Fruit fly (Drosophila melanogaster) whole organism, prepupa: ENCODE data around the gene nocte.
A peak's percentile ranks its signal among the peaks of the same experiment; 100 is the strongest.

Source experiments
- CG10631 ChIP-seq: fragments of 200-800 bp; sonication (Bioruptor generic); optimal IDR thresholded peaks from 2 replicates; lab custom pipeline; 2016; ENCODE audit warnings: missing biosample characterization, missing genetic modification characterization
- CG10669 ChIP-seq: fragments of 200-800 bp; sonication (Bioruptor generic); optimal IDR thresholded peaks from 3 replicates; lab custom pipeline; 2018; ENCODE audit warnings: missing biosample characterization, mild to moderate bottlenecking, missing genetic modification characterization, moderate library complexity
- CG11294 ChIP-seq: fragments of 200-800 bp; sonication (Bioruptor generic); IDR thresholded peaks from 2 replicates; pipeline ENCODE4 v1.3.6; 2022; ENCODE audit warnings: missing biosample characterization, missing genetic modification characterization
- CG11762 ChIP-seq: fragments of 200-800 bp; sonication (Bioruptor generic); optimal IDR thresholded peaks from 3 replicates; lab custom pipeline; 2016; ENCODE audit warnings: missing biosample characterization, missing genetic modification characterization; ENCODE audit not compliant: insufficient read depth
- CG11902 ChIP-seq: fragments of 200-800 bp; sonication (Bioruptor generic); optimal IDR thresholded peaks from 3 replicates; lab custom pipeline; 2016; ENCODE audit warnings: missing biosample characterization, missing genetic modification characterization
- CG15336 ChIP-seq: fragments of 200-800 bp; sonication (Bioruptor generic); IDR thresholded peaks from 2 replicates; pipeline ENCODE4 v1.3.6; 2022; ENCODE audit warnings: missing biosample characterization, missing genetic modification characterization
- CG1621 ChIP-seq: fragments of 200-800 bp; sonication (Bioruptor generic); optimal IDR thresholded peaks from 3 replicates; lab custom pipeline; 2018; ENCODE audit warnings: missing biosample characterization, mild to moderate bottlenecking, missing genetic modification characterization
- CG3032 ChIP-seq: fragments of 200-800 bp; optimal IDR thresholded peaks from 2 replicates; lab custom pipeline; 2019; ENCODE audit warnings: missing biosample characterization, mild to moderate bottlenecking, missing genetic modification characterization, moderate library complexity
- CG31627 ChIP-seq: fragments of 200-800 bp; sonication (Bioruptor generic); optimal IDR thresholded peaks from 3 replicates; lab custom pipeline; 2016; ENCODE audit warnings: missing biosample characterization, missing genetic modification characterization
- CG32006 ChIP-seq: fragments of 200-800 bp; sonication (Bioruptor generic); optimal IDR thresholded peaks from 3 replicates; lab custom pipeline; 2017; ENCODE audit warnings: missing biosample characterization, mild to moderate bottlenecking, missing genetic modification characterization
- CG3919 ChIP-seq: fragments of 200-800 bp; sonication (Bioruptor generic); optimal IDR thresholded peaks from 3 replicates; lab custom pipeline; 2016; ENCODE audit warnings: missing biosample characterization, missing genetic modification characterization
- CG4318 ChIP-seq: fragments of 200-800 bp; sonication (Bioruptor generic); optimal IDR thresholded peaks from 3 replicates; lab custom pipeline; 2017; ENCODE audit warnings: missing biosample characterization, mild to moderate bottlenecking, missing genetic modification characterization
- CG6163 ChIP-seq: fragments of 200-800 bp; sonication (Bioruptor generic); IDR thresholded peaks from 3 replicates; pipeline ENCODE4 v1.3.6; 2022; ENCODE audit warnings: missing biosample characterization, missing genetic modification characterization
- CG6276 ChIP-seq: fragments of 200-800 bp; sonication (Bioruptor generic); optimal IDR thresholded peaks from 2 replicates; lab custom pipeline; 2017; ENCODE audit warnings: missing biosample characterization, mild to moderate bottlenecking, missing genetic modification characterization
- CG6808 ChIP-seq: fragments of 200-800 bp; sonication (Bioruptor generic); optimal IDR thresholded peaks from 3 replicates; lab custom pipeline; 2017; ENCODE audit warnings: missing biosample characterization, missing genetic modification characterization, mild to moderate bottlenecking, moderate library complexity, missing genetic modification reagents
- CG7368 ChIP-seq: fragments of 200-800 bp; sonication (Bioruptor generic); optimal IDR thresholded peaks from 3 replicates; lab custom pipeline; 2016; ENCODE audit warnings: missing biosample characterization, missing genetic modification characterization
- CG8632 ChIP-seq: fragments of 200-800 bp; sonication (Bioruptor generic); optimal IDR thresholded peaks from 3 replicates; lab custom pipeline; 2016; ENCODE audit warnings: missing biosample characterization, missing genetic modification characterization
- Eip75B ChIP-seq: fragments of 200-800 bp; sonication (Bioruptor generic); optimal IDR thresholded peaks from 3 replicates; lab custom pipeline; 2016; ENCODE audit warnings: missing biosample characterization, missing genetic modification characterization
- Eip78C ChIP-seq: fragments of 200-800 bp; sonication (Bioruptor generic); peaks from one replicate; lab custom pipeline; 2016; ENCODE audit warnings: missing biosample characterization, missing genetic modification characterization
- Ets21C ChIP-seq: fragments of 200-800 bp; sonication (Bioruptor generic); optimal IDR thresholded peaks from 3 replicates; lab custom pipeline; 2016; ENCODE audit warnings: missing biosample characterization, missing genetic modification characterization
- Ets96B ChIP-seq: fragments of 200-800 bp; optimal IDR thresholded peaks from 2 replicates; lab custom pipeline; 2019; ENCODE audit warnings: missing biosample characterization, mild to moderate bottlenecking, missing genetic modification characterization, moderate library complexity
- Hr38 ChIP-seq: sonication (Bioruptor generic); optimal IDR thresholded peaks from 2 replicates; lab custom pipeline; 2016; ENCODE audit warnings: missing biosample characterization, missing genetic modification characterization
- Hr39 ChIP-seq: fragments of 200-800 bp; sonication (Bioruptor generic); optimal IDR thresholded peaks from 2 replicates; lab custom pipeline; 2016; ENCODE audit warnings: missing biosample characterization, missing genetic modification characterization
- Met ChIP-seq: fragments of 200-800 bp; sonication (Bioruptor generic); optimal IDR thresholded peaks from 3 replicates; lab custom pipeline; 2016; ENCODE audit warnings: missing biosample characterization, missing genetic modification characterization
- OdsH ChIP-seq: fragments of 200-800 bp; sonication (Bioruptor generic); optimal IDR thresholded peaks from 3 replicates; lab custom pipeline; 2016; ENCODE audit warnings: missing biosample characterization, missing genetic modification characterization
- Smox ChIP-seq: fragments of 200-800 bp; sonication (Bioruptor generic); optimal IDR thresholded peaks from 3 replicates; lab custom pipeline; 2016; ENCODE audit warnings: missing biosample characterization, missing genetic modification characterization
- Sox102F ChIP-seq: fragments of 200-800 bp; sonication (Bioruptor generic); optimal IDR thresholded peaks from 2 replicates; lab custom pipeline; 2016; ENCODE audit warnings: missing biosample characterization, mild to moderate bottlenecking, missing genetic modification characterization
- Sox14 ChIP-seq: fragments of 200-800 bp; sonication (Bioruptor generic); optimal IDR thresholded peaks from 3 replicates; lab custom pipeline; 2016; ENCODE audit warnings: missing biosample characterization, missing genetic modification characterization
- achi ChIP-seq: fragments of 200-800 bp; sonication (Bioruptor generic); optimal IDR thresholded peaks from 3 replicates; lab custom pipeline; 2016; ENCODE audit warnings: missing biosample characterization, missing genetic modification characterization
- acj6 ChIP-seq: fragments of 200-800 bp; sonication (Bioruptor generic); optimal IDR thresholded peaks from 3 replicates; lab custom pipeline; 2016; ENCODE audit warnings: missing biosample characterization, missing genetic modification characterization
- cyc ChIP-seq: fragments of 200-800 bp; sonication (Bioruptor generic); optimal IDR thresholded peaks from 3 replicates; lab custom pipeline; 2016; ENCODE audit warnings: missing biosample characterization, missing genetic modification characterization
- dac ChIP-seq: fragments of 200-800 bp; sonication (Bioruptor generic); optimal IDR thresholded peaks from 2 replicates; lab custom pipeline; 2017; ENCODE audit warnings: missing biosample characterization, mild to moderate bottlenecking, missing genetic modification characterization
- dsx ChIP-seq: fragments of 200-800 bp; optimal IDR thresholded peaks from 3 replicates; lab custom pipeline; 2019; ENCODE audit warnings: missing biosample characterization, mild to moderate bottlenecking, missing genetic modification characterization, moderate library complexity; ENCODE audit not compliant: poor library complexity, severe bottlenecking
- eg ChIP-seq: fragments of 200-800 bp; sonication (Bioruptor generic); IDR thresholded peaks from 3 replicates; pipeline ENCODE4 v1.3.6; 2022; ENCODE audit warnings: missing biosample characterization, missing genetic modification characterization
- esn ChIP-seq: fragments of 200-800 bp; sonication (Bioruptor generic); optimal IDR thresholded peaks from 2 replicates; lab custom pipeline; 2016; ENCODE audit warnings: missing biosample characterization, mild to moderate bottlenecking, missing genetic modification characterization, moderate library complexity
- fd59A ChIP-seq: fragments of 200-800 bp; sonication (Bioruptor generic); optimal IDR thresholded peaks from 2 replicates; lab custom pipeline; 2017; ENCODE audit warnings: missing biosample characterization, mild to moderate bottlenecking, missing genetic modification characterization, missing genetic modification reagents
- fd85E ChIP-seq: fragments of 200-800 bp; sonication (Bioruptor generic); optimal IDR thresholded peaks from 3 replicates; lab custom pipeline; 2016; ENCODE audit warnings: missing biosample characterization, missing genetic modification characterization
- lz ChIP-seq: fragments of 200-800 bp; sonication (Bioruptor generic); optimal IDR thresholded peaks from 3 replicates; lab custom pipeline; 2016; ENCODE audit warnings: missing biosample characterization, missing genetic modification characterization
- net ChIP-seq: fragments of 200-800 bp; sonication (Bioruptor generic); optimal IDR thresholded peaks from 3 replicates; lab custom pipeline; 2016; ENCODE audit warnings: missing biosample characterization, missing genetic modification characterization
- pdm3 ChIP-seq: fragments of 200-800 bp; sonication (Bioruptor generic); optimal IDR thresholded peaks from 3 replicates; lab custom pipeline; 2016; ENCODE audit warnings: missing biosample characterization, missing genetic modification characterization
- salr ChIP-seq, 2 experiments: fragments of 200-800 bp; sonication (Bioruptor generic); optimal IDR thresholded peaks; 3 replicates each; lab custom pipeline; 2016 to 2018; ENCODE audit warnings: missing biosample characterization in 2 of 2, missing genetic modification characterization in 2 of 2, mild to moderate bottlenecking in 1 of 2
- ss ChIP-seq, 2 experiments: fragments of 200-800 bp; sonication (Bioruptor generic); optimal IDR thresholded peaks; 2 replicates in 1 of 2; 3 replicates in 1 of 2; lab custom pipeline; 2017 to 2018; ENCODE audit warnings: mild to moderate bottlenecking in 2 of 2, missing biosample characterization in 2 of 2, missing genetic modification characterization in 2 of 2, moderate library complexity in 1 of 2
- topi ChIP-seq: fragments of 200-800 bp; sonication (Bioruptor generic); optimal IDR thresholded peaks from 3 replicates; lab custom pipeline; 2016; ENCODE audit warnings: missing biosample characterization, missing genetic modification characterization
- vri ChIP-seq: fragments of 200-800 bp; sonication (Bioruptor generic); optimal IDR thresholded peaks from 3 replicates; lab custom pipeline; 2016; ENCODE audit warnings: missing biosample characterization, mild to moderate bottlenecking, missing genetic modification characterization

nocte gene

DNA sequence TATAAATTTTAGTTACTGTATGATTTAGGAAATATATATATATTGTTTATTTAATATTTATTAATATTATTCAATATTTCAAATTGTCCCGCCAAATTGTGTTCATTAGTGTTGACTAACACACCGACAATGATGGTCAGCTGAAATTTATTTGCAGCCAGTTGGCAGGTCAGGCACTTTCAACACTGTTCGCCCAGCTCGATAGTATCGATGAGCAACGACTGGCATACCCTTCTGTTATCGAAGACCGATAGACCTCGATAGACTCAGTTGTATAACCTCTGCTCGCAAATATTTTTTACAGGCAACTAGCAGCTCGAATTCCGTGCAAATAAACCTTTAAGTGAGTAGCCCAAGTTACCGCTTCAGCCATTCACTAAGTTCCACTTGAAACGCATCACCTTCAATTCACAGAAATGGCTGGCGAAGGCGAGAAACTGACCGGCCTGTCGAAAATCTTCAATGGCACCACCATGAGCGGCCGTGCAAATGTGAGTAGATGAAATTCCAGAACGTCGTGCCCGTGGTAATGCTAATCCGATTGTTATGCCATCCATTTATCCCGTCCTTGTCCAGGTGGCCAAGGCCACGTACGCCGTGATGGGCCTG, 13.9 kb downstream of the nocte start, which contains the start of gene Neb-cGP:
Gene Neb-cGP (plus strand): TSS at position 231 of the 609 bp plus-strand sequence.
- no peak for TF ChIP-seq CG8632
- TF ChIP-seq CG6276: no peak
- no peak for TF ChIP-seq Ets96B (tag; lab: Kevin White, UChicago)
- TF ChIP-seq fd85E: no peak
- no peak for TF ChIP-seq CG4318 (GFP tag; lab: Kevin White, UChicago)
- TF ChIP-seq dsx (GFP tag; lab: Kevin White, UChicago): no peak
- TF ChIP-seq Smox (GFP tag; lab: Kevin White, UChicago): peak; percentile 27
- TF ChIP-seq achi: peak; percentile 11
- no peak for TF ChIP-seq eg (GFP tag; lab: Robert Waterston, UW)
- peak; percentile 59 for TF ChIP-seq esn (GFP tag; lab: Kevin White, UChicago)
- TF ChIP-seq CG3032: peak; percentile 23
- peak; percentile 37 for TF ChIP-seq CG10631
- no peak for TF ChIP-seq fd59A
- peak; percentile 44 for TF ChIP-seq CG7368 (GFP tag; lab: Kevin White, UChicago)
- TF ChIP-seq net (GFP tag; lab: Kevin White, UChicago): peak; percentile 21
- TF ChIP-seq CG11762: no peak
- TF ChIP-seq CG11294: no peak
- peak; percentile 55 for TF ChIP-seq topi (GFP tag; lab: Kevin White, UChicago)
- TF ChIP-seq acj6: peak; percentile 29
- TF ChIP-seq CG1621 (tag; lab: Kevin White, UChicago): no peak
- peak; percentile 54 for TF ChIP-seq cyc (GFP tag; lab: Kevin White, UChicago)
- peak; percentile 35 for TF ChIP-seq Ets21C (GFP tag; lab: Kevin White, UChicago)
- TF ChIP-seq Eip78C (GFP tag; lab: Kevin White, UChicago): peak; percentile 71
- TF ChIP-seq Eip75B (GFP tag; lab: Kevin White, UChicago): peak; percentile 35
- peak; percentile 22 for TF ChIP-seq Sox14 (GFP tag; lab: Kevin White, UChicago)
- TF ChIP-seq OdsH: peak; percentile 40
- no peak for TF ChIP-seq CG15336
- TF ChIP-seq Met (GFP tag; lab: Kevin White, UChicago): peak; percentile 24
- TF ChIP-seq Hr39 (GFP tag; lab: Kevin White, UChicago): peak; percentile 36
- TF ChIP-seq CG31627 (GFP tag; lab: Kevin White, UChicago): peak; percentile 39
- TF ChIP-seq CG3919 (GFP tag; lab: Kevin White, UChicago): peak; percentile 48
- peak; percentile 46 for TF ChIP-seq lz (GFP tag; lab: Kevin White, UChicago)
- TF ChIP-seq CG11902 (GFP tag; lab: Kevin White, UChicago): peak; percentile 9
- TF ChIP-seq ss (GFP tag; optimal IDR thresholded peaks at IDR 0.05; lab: Kevin White, UChicago): peak in 1 of 2 experiments; percentile 5
- TF ChIP-seq Sox102F (GFP tag; lab: Kevin White, UChicago): peak; percentile 18
- peak; percentile 9 for TF ChIP-seq pdm3 (GFP tag; lab: Kevin White, UChicago)
- TF ChIP-seq vri (GFP tag; lab: Kevin White, UChicago): no peak
- no peak for TF ChIP-seq Hr38 (GFP tag; lab: Kevin White, UChicago)
- no peak for TF ChIP-seq CG32006 (GFP tag; lab: Kevin White, UChicago)
- no peak for TF ChIP-seq dac (GFP tag; lab: Kevin White, UChicago)
- TF ChIP-seq CG6163: no peak
- no peak for TF ChIP-seq CG6808 (GFP tag; lab: Kevin White, UChicago)
- TF ChIP-seq, all 60 proteins: peak for 24

DNA sequence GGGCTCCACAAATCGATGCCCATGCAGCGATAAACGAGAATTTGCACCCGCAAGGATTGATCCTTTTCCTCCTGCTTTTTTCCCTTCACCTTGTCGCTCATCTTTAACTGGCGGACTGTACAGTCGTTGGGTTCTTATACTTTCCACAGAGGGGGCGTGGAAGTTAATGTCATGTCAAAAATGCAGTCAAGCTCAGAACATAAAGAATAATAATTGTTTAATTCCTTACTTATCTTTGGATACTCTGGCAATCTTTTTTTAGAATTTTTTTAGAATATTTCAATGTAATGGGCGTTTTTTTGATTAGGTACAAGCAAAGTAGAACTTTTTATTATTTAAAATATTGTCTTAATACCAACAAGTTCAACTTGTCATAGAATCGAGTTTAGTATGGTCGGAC, 14.9 kb downstream of the nocte start, which contains the start of gene Or9a:
Gene Or9a (minus strand): TSS at position 101 of the 400 bp plus-strand sequence.
- TF ChIP-seq Sox14 (GFP tag; lab: Kevin White, UChicago): no peak
- TF ChIP-seq salr (GFP tag; optimal IDR thresholded peaks at IDR 0.05; lab: Kevin White, UChicago): no peak
- no peak for TF ChIP-seq CG10669 (GFP tag; lab: Kevin White, UChicago)
- no peak for TF ChIP-seq Sox102F (GFP tag; lab: Kevin White, UChicago)
